Worm (Caenorhabditis elegans) whole organism, L1 larva: ENCODE results near the gene cdk-11.2.

ENCODE experiments used
- ceh-8 ChIP-seq: fragments of 200-800 bp; sonication (Bioruptor generic); optimal IDR thresholded peaks from 2 replicates; lab custom pipeline; 2018; ENCODE audit warnings: mild to moderate bottlenecking, missing genetic modification characterization, moderate library complexity, missing compliant biosample characterization
- ceh-82 ChIP-seq, 3 experiments: fragments of 150-350 bp in 1 of 3; sonication (generic microtip) in 2 of 3; optimal IDR thresholded peaks; 2 replicates each; lab custom pipeline; 2014 to 2017; ENCODE audit warnings: missing biosample characterization in 3 of 3, missing genetic modification characterization in 3 of 3
- efl-1 ChIP-seq, 4 experiments: fragments of 150-350 bp; optimal IDR thresholded peaks in 3 of 4; peaks in 1 of 4; 1 replicate in 1 of 4; 2 replicates in 3 of 4; lab custom pipeline; 2014; ENCODE audit warnings: missing biosample characterization in 2 of 4, missing genetic modification characterization in 2 of 4, missing genetic modification reagents in 2 of 4
- hlh-4 ChIP-seq: sonication (generic microtip); optimal IDR thresholded peaks from 2 replicates; lab custom pipeline; 2016; ENCODE audit warnings: mild to moderate bottlenecking, missing genetic modification characterization, missing compliant biosample characterization
- isw-1 ChIP-seq: fragments of 200-800 bp; sonication (Bioruptor generic); IDR thresholded peaks from 2 replicates; pipeline ENCODE4 v1.3.6; 2022; ENCODE audit warnings: missing genetic modification characterization, missing compliant biosample characterization
- lin-13 ChIP-seq: fragments of 150-350 bp; optimal IDR thresholded peaks from 2 replicates; lab custom pipeline; 2014; ENCODE audit warnings: missing biosample characterization, missing genetic modification reagents, missing genetic modification characterization
- lin-39 ChIP-seq: fragments of 150-350 bp; optimal IDR thresholded peaks from 2 replicates; lab custom pipeline; 2014; ENCODE audit warnings: missing biosample characterization, missing genetic modification reagents, missing genetic modification characterization
- nhr-12 ChIP-seq: sonication (generic microtip); optimal IDR thresholded peaks from 2 replicates; lab custom pipeline; 2017; ENCODE audit warnings: missing biosample characterization, missing genetic modification characterization
- nhr-76 ChIP-seq: sonication (generic microtip); optimal IDR thresholded peaks from 2 replicates; lab custom pipeline; 2017; ENCODE audit warnings: missing biosample characterization, missing genetic modification characterization
- skn-1 ChIP-seq: fragments of 150-350 bp; optimal IDR thresholded peaks from 2 replicates; lab custom pipeline; 2014; ENCODE audit warnings: missing biosample characterization, missing genetic modification characterization
- sptf-1 ChIP-seq: fragments of 150-350 bp; optimal IDR thresholded peaks from 2 replicates; lab custom pipeline; 2014; ENCODE audit warnings: missing biosample characterization, missing genetic modification characterization
- unc-62 ChIP-seq: fragments of 150-350 bp; optimal IDR thresholded peaks from 2 replicates; lab custom pipeline; 2014; ENCODE audit warnings: missing biosample characterization, missing genetic modification reagents, missing genetic modification characterization

ce11 chrX:10386408-10386807 is 33.2 kb downstream of the cdk-11.2 start, which contains the start of gene dyf-6:
- no peak for TF ChIP-seq lin-13 (GFP tag; lab: Kevin White, UChicago)
- no peak for TF ChIP-seq ceh-82 (tag; optimal IDR thresholded peaks at IDR 0.05; lab: Kevin White, UChicago)
- TF ChIP-seq nhr-12 (tag; lab: Kevin White, UChicago) = no peak
- TF ChIP-seq skn-1 (tag; lab: Kevin White, UChicago) = no peak
- TF ChIP-seq isw-1 (GFP tag; lab: Robert Waterston, UW) = no peak
- no peak for TF ChIP-seq hlh-4 (tag; lab: Kevin White, UChicago)
- no peak for TF ChIP-seq nhr-76 (tag; lab: Kevin White, UChicago)
- TF ChIP-seq unc-62 (GFP tag; lab: Kevin White, UChicago) = no peak
- no peak for TF ChIP-seq ceh-8 (GFP tag; lab: Kevin White, UChicago)
- TF ChIP-seq efl-1 (optimal IDR thresholded peaks at IDR 0.05; lab: Kevin White, UChicago) = no peak
- TF ChIP-seq efl-1 (GFP tag; optimal IDR thresholded peaks at IDR 0.05 in 1 of 2; lab: Kevin White, UChicago) = no peak
- TF ChIP-seq sptf-1 (tag; lab: Kevin White, UChicago) = no peak
- TF ChIP-seq lin-39 (tag; lab: Kevin White, UChicago) = no peak
